Worm (Caenorhabditis elegans) whole organism, young adult: Measurements from ENCODE around the gene str-64.

Source experiments
- F39B2.1 ChIP-seq: fragments of 200-800 bp; sonication (Bioruptor generic); IDR thresholded peaks from 2 replicates; pipeline ENCODE4 v1.3.6; 2022; ENCODE audit warnings: missing genetic modification reagents, missing genetic modification characterization, missing compliant biosample characterization
- ZK185.1 ChIP-seq: sonication (generic microtip); optimal IDR thresholded peaks from 2 replicates; lab custom pipeline; 2016; ENCODE audit warnings: mild to moderate bottlenecking, missing genetic modification characterization, missing compliant biosample characterization; ENCODE audit not compliant: poor library complexity, severe bottlenecking
- attf-3 ChIP-seq: fragments of 200-800 bp; sonication (Bioruptor generic); conservative IDR thresholded peaks from 2 replicates; pipeline ENCODE4 v1.3.6; 2022; ENCODE audit warnings: missing genetic modification reagents, missing genetic modification characterization, missing compliant biosample characterization
- dox-1 ChIP-seq: fragments of 200-800 bp; sonication (Bioruptor generic); IDR thresholded peaks from 2 replicates; pipeline ENCODE4 v1.3.6; 2022; ENCODE audit warnings: missing genetic modification reagents, missing genetic modification characterization, missing compliant biosample characterization
- dpff-1 ChIP-seq: sonication (generic microtip); optimal IDR thresholded peaks from 2 replicates; lab custom pipeline; 2017; ENCODE audit warnings: mild to moderate bottlenecking, missing genetic modification characterization, missing compliant biosample characterization
- hlh-12 ChIP-seq: sonication (generic microtip); optimal IDR thresholded peaks from 2 replicates; lab custom pipeline; 2016; ENCODE audit warnings: missing genetic modification characterization, missing compliant biosample characterization
- nhr-179 ChIP-seq: sonication (generic microtip); optimal IDR thresholded peaks from 2 replicates; lab custom pipeline; 2016; ENCODE audit warnings: mild to moderate bottlenecking, missing genetic modification characterization, missing compliant biosample characterization
- nhr-90 ChIP-seq: sonication (generic microtip); optimal IDR thresholded peaks from 2 replicates; lab custom pipeline; 2016; ENCODE audit warnings: missing genotype, mild to moderate bottlenecking, missing genetic modification characterization, missing compliant biosample characterization
- snpc-4 ChIP-seq, 5 experiments: fragments of 150-350 bp in 1 of 5; sonication (generic microtip) in 4 of 5; optimal IDR thresholded peaks; 2 replicates each; lab custom pipeline; 2014 to 2018; ENCODE audit warnings: missing genetic modification characterization in 5 of 5, missing biosample characterization in 3 of 5, antibody characterized with exemption in 2 of 5, mild to moderate bottlenecking in 2 of 5, missing compliant biosample characterization in 2 of 5, missing genotype in 2 of 5, moderate library complexity in 2 of 5, missing genetic modification reagents in 1 of 5
- unc-62 ChIP-seq: fragments of 150-350 bp; optimal IDR thresholded peaks from 2 replicates; lab custom pipeline; 2014; ENCODE audit warnings: missing biosample characterization, missing genetic modification reagents, missing genetic modification characterization

ce11 chrV:3256051-3256450, 27.0 kb upstream of the str-64 start, which contains the start of gene srt-63:
- TF ChIP-seq dpff-1 (tag; lab: Kevin White, UChicago) (no peak), nhr-90 (tag; lab: Kevin White, UChicago) (no peak), dox-1 (GFP tag; lab: Robert Waterston, UW) (no peak), F39B2.1 (GFP tag; lab: Robert Waterston, UW) (no peak), attf-3 (GFP tag; lab: Robert Waterston, UW) (no peak), snpc-4 (GFP tag; optimal IDR thresholded peaks at IDR 0.05; lab: Kevin White, UChicago) (no peak), snpc-4 (tag; optimal IDR thresholded peaks at IDR 0.05; lab: Kevin White, UChicago) (no peak), hlh-12 (tag; lab: Kevin White, UChicago) (no peak), unc-62 (no peak), nhr-179 (tag; lab: Kevin White, UChicago) (no peak), ZK185.1 (tag; lab: Kevin White, UChicago) (no peak)
